Worm (Caenorhabditis elegans): ENCODE results near the gene nhr-222.

nhr-222 gene

ce11 chrV:3496880-3497279 lies 46.4 kb downstream of the nhr-222 start, which contains the start of gene C07G3.15:
C07G3.15 (minus strand) TSS chrV:3496980.
- TF ChIP-seq snpc-4 (tag; optimal IDR thresholded peaks at IDR 0.05) (no peak), sptf-1 (tag; optimal IDR thresholded peaks at IDR 0.05) (no peak), tlp-1 (tag; optimal IDR thresholded peaks at IDR 0.05) (no peak), grh-1 (GFP tag; IDR thresholded peaks at IDR 0.05) (no peak), nhr-11 (tag; optimal IDR thresholded peaks at IDR 0.05) (no peak), C16A3.4 (tag; optimal IDR thresholded peaks at IDR 0.05) (no peak), nhr-237 (tag; optimal IDR thresholded peaks at IDR 0.05) (no peak), mep-1 (tag; optimal IDR thresholded peaks at IDR 0.05) (no peak), ceh-63 (GFP tag; optimal IDR thresholded peaks at IDR 0.05) (no peak)
